Fruit fly (Drosophila melanogaster) whole organism, embryonic: ENCODE results near the gene Sec3.
A peak's percentile ranks its signal among the peaks of the same experiment; 100 is the strongest.

Experiments used
- BEAF-32 ChIP-seq: fragments of 200-800 bp; sonication (Bioruptor generic); optimal IDR thresholded peaks from 3 replicates; lab custom pipeline; 2017; ENCODE audit warnings: missing biosample characterization, missing genetic modification characterization, mild to moderate bottlenecking, moderate library complexity, missing genetic modification reagents
- Bteb2 ChIP-seq: fragments of 200-800 bp; sonication (Bioruptor generic); optimal IDR thresholded peaks from 2 replicates; lab custom pipeline; 2016; ENCODE audit warnings: missing biosample characterization, missing genetic modification characterization
- C15 ChIP-seq: fragments of 200-800 bp; sonication (Bioruptor generic); IDR thresholded peaks from 3 replicates; pipeline ENCODE4 v1.3.6; 2022; ENCODE audit warnings: missing biosample characterization, missing genetic modification characterization
- CG10543 ChIP-seq: fragments of 200-800 bp; sonication (Bioruptor generic); optimal IDR thresholded peaks from 3 replicates; lab custom pipeline; 2017; ENCODE audit warnings: missing biosample characterization, mild to moderate bottlenecking, missing genetic modification characterization, moderate library complexity
- CG12391 ChIP-seq: fragments of 200-800 bp; sonication (Bioruptor generic); optimal IDR thresholded peaks from 3 replicates; lab custom pipeline; 2018; ENCODE audit warnings: missing biosample characterization, mild to moderate bottlenecking, missing genetic modification characterization, moderate library complexity
- CG12769 ChIP-seq: fragments of 200-800 bp; sonication (Bioruptor generic); optimal IDR thresholded peaks from 2 replicates; lab custom pipeline; 2019; ENCODE audit warnings: missing biosample characterization, mild to moderate bottlenecking, missing genetic modification characterization, moderate library complexity
- CG14441 ChIP-seq: fragments of 200-800 bp; sonication (Bioruptor generic); IDR thresholded peaks from 2 replicates; pipeline ENCODE4 v1.3.6; 2022; ENCODE audit warnings: missing biosample characterization, missing genetic modification characterization
- CG15601 ChIP-seq: fragments of 200-800 bp; sonication (Bioruptor generic); optimal IDR thresholded peaks from 3 replicates; lab custom pipeline; 2019; ENCODE audit warnings: missing biosample characterization, mild to moderate bottlenecking, missing genetic modification characterization, moderate library complexity
- CG1832 ChIP-seq: fragments of 200-800 bp; sonication (Bioruptor generic); optimal IDR thresholded peaks from 2 replicates; lab custom pipeline; 2017; ENCODE audit warnings: missing biosample characterization, mild to moderate bottlenecking, missing genetic modification characterization, inconsistent platforms
- CG2712 ChIP-seq: fragments of 200-800 bp; optimal IDR thresholded peaks from 3 replicates; lab custom pipeline; 2019; ENCODE audit warnings: missing biosample characterization, mild to moderate bottlenecking, missing genetic modification characterization, moderate library complexity
- CG2889 ChIP-seq: fragments of 200-800 bp; sonication (Bioruptor generic); IDR thresholded peaks from 3 replicates; pipeline ENCODE4 v1.3.6; 2022; ENCODE audit warnings: missing biosample characterization, missing genetic modification characterization
- CG30020 ChIP-seq: fragments of 200-800 bp; optimal IDR thresholded peaks from 2 replicates; lab custom pipeline; 2019; ENCODE audit warnings: missing biosample characterization, mild to moderate bottlenecking, missing genetic modification characterization, moderate library complexity
- CG3065 ChIP-seq: fragments of 200-800 bp; sonication (Bioruptor generic); optimal IDR thresholded peaks from 2 replicates; lab custom pipeline; 2016; ENCODE audit warnings: missing biosample characterization, missing genetic modification characterization
- CG31441 ChIP-seq: fragments of 200-800 bp; sonication (Bioruptor generic); IDR thresholded peaks from 2 replicates; pipeline ENCODE4 v1.3.6; 2022; ENCODE audit warnings: missing biosample characterization, missing genetic modification characterization
- CG33213 ChIP-seq: fragments of 200-800 bp; sonication (Bioruptor generic); optimal IDR thresholded peaks from 3 replicates; lab custom pipeline; 2016; ENCODE audit warnings: missing biosample characterization, missing genetic modification characterization
- CG3847 ChIP-seq: fragments of 200-800 bp; sonication (Bioruptor generic); IDR thresholded peaks from 2 replicates; pipeline ENCODE4 v1.3.6; 2022; ENCODE audit warnings: missing biosample characterization, missing genetic modification characterization
- CG4282 ChIP-seq: fragments of 200-800 bp; sonication (Bioruptor generic); optimal IDR thresholded peaks from 2 replicates; lab custom pipeline; 2016; ENCODE audit warnings: missing biosample characterization, missing genetic modification characterization
- CG4617 ChIP-seq: fragments of 200-800 bp; sonication (Bioruptor generic); optimal IDR thresholded peaks from 3 replicates; lab custom pipeline; 2016; ENCODE audit warnings: missing biosample characterization, missing genetic modification characterization, borderline replicate concordance
- CG7745 ChIP-seq: fragments of 200-800 bp; sonication (Bioruptor generic); optimal IDR thresholded peaks from 2 replicates; lab custom pipeline; 2018; ENCODE audit warnings: missing biosample characterization, mild to moderate bottlenecking, missing genetic modification characterization, moderate library complexity
- CG8478 ChIP-seq: fragments of >200 bp; optimal IDR thresholded peaks from 2 replicates; lab custom pipeline; 2018
- CrebB ChIP-seq: fragments of 200-800 bp; sonication (Bioruptor generic); optimal IDR thresholded peaks from 3 replicates; lab custom pipeline; 2018; ENCODE audit warnings: missing biosample characterization, mild to moderate bottlenecking, missing genetic modification characterization
- Dp ChIP-seq: fragments of 200-800 bp; sonication (Bioruptor generic); optimal IDR thresholded peaks from 2 replicates; lab custom pipeline; 2018; ENCODE audit warnings: missing biosample characterization, mild to moderate bottlenecking, missing genetic modification characterization, moderate library complexity
- Dref ChIP-seq: fragments of 200-800 bp; sonication (Bioruptor generic); IDR thresholded peaks from 2 replicates; pipeline ENCODE4 v1.3.6; 2022; ENCODE audit warnings: missing biosample characterization, missing genetic modification characterization
- Ets97D ChIP-seq: fragments of 200-800 bp; sonication (Bioruptor generic); optimal IDR thresholded peaks from 3 replicates; lab custom pipeline; 2016; ENCODE audit warnings: missing biosample characterization, missing genetic modification characterization
- Fer2 ChIP-seq: fragments of 200-800 bp; sonication (Bioruptor generic); optimal IDR thresholded peaks from 2 replicates; lab custom pipeline; 2018; ENCODE audit warnings: missing biosample characterization, mild to moderate bottlenecking, missing genetic modification characterization, moderate library complexity
- Gsc ChIP-seq: fragments of 200-800 bp; sonication (Bioruptor generic); IDR thresholded peaks from 2 replicates; pipeline ENCODE4 v1.3.6; 2022; ENCODE audit warnings: missing biosample characterization, missing genetic modification characterization
- Lhr ChIP-seq: fragments of 200-800 bp; sonication (Bioruptor generic); optimal IDR thresholded peaks from 3 replicates; lab custom pipeline; 2017; ENCODE audit warnings: mild to moderate bottlenecking, missing biosample characterization, missing genetic modification reagents, missing genetic modification characterization
- MBD-R2 ChIP-seq: fragments of 200-800 bp; sonication (Bioruptor generic); IDR thresholded peaks from 2 replicates; pipeline ENCODE4 v1.3.6; 2022; ENCODE audit warnings: missing biosample characterization, missing genetic modification characterization
- MESR4 ChIP-seq: fragments of 200-800 bp; sonication (Bioruptor generic); optimal IDR thresholded peaks from 2 replicates; lab custom pipeline; 2018; ENCODE audit warnings: missing biosample characterization, mild to moderate bottlenecking, missing genetic modification characterization, moderate library complexity
- NfI ChIP-seq: fragments of 200-800 bp; sonication (Bioruptor generic); optimal IDR thresholded peaks from 3 replicates; lab custom pipeline; 2018; ENCODE audit warnings: missing biosample characterization, mild to moderate bottlenecking, missing genetic modification characterization, moderate library complexity
- Optix ChIP-seq: fragments of 200-800 bp; sonication (Bioruptor generic); IDR thresholded peaks from 3 replicates; pipeline ENCODE4 v1.3.6; 2022; ENCODE audit warnings: missing biosample characterization, missing genetic modification characterization
- Pdp1 ChIP-seq, 2 experiments: fragments of 200-800 bp; sonication (Bioruptor generic); optimal IDR thresholded peaks; 3 replicates each; lab custom pipeline; 2016; ENCODE audit warnings: missing biosample characterization in 2 of 2, missing genetic modification characterization in 2 of 2, mild to moderate bottlenecking in 1 of 2, moderate library complexity in 1 of 2
- Scr ChIP-seq: fragments of 200-800 bp; sonication (Bioruptor generic); IDR thresholded peaks from 2 replicates; pipeline ENCODE4 v1.3.6; 2022; ENCODE audit warnings: missing biosample characterization, missing genetic modification characterization; ENCODE audit not compliant: partially characterized antibody
- Sox102F ChIP-seq: fragments of 200-800 bp; sonication (Bioruptor generic); optimal IDR thresholded peaks from 2 replicates; lab custom pipeline; 2018; ENCODE audit warnings: missing biosample characterization, mild to moderate bottlenecking, missing genetic modification characterization, moderate library complexity
- YL-1 ChIP-seq: fragments of 200-800 bp; sonication (Bioruptor generic); optimal IDR thresholded peaks from 3 replicates; lab custom pipeline; 2017; ENCODE audit warnings: missing biosample characterization, mild to moderate bottlenecking, missing genetic modification characterization
- abd-A ChIP-seq: fragments of 200-800 bp; sonication (Bioruptor generic); optimal IDR thresholded peaks from 3 replicates; lab custom pipeline; 2019; ENCODE audit warnings: missing biosample characterization, mild to moderate bottlenecking, missing genetic modification characterization, moderate library complexity
- dati ChIP-seq: fragments of 200-800 bp; sonication (Bioruptor generic); IDR thresholded peaks from 2 replicates; pipeline ENCODE4 v1.3.6; 2022; ENCODE audit warnings: missing biosample characterization, missing genetic modification characterization
- dm ChIP-seq: fragments of 200-800 bp; sonication (Bioruptor generic); optimal IDR thresholded peaks from 3 replicates; lab custom pipeline; 2016; ENCODE audit warnings: missing biosample characterization, missing genetic modification characterization
- dmrt11E ChIP-seq: fragments of 200-800 bp; sonication (Bioruptor generic); optimal IDR thresholded peaks from 3 replicates; lab custom pipeline; 2018; ENCODE audit warnings: missing biosample characterization, mild to moderate bottlenecking, missing genetic modification characterization, moderate library complexity
- gce ChIP-seq: fragments of 200-800 bp; sonication (Bioruptor generic); IDR thresholded peaks from 3 replicates; pipeline ENCODE4 v1.3.6; 2022; ENCODE audit warnings: missing biosample characterization, missing genetic modification characterization
- gfzf ChIP-seq: fragments of 200-800 bp; sonication (Bioruptor generic); optimal IDR thresholded peaks from 2 replicates; lab custom pipeline; 2016; ENCODE audit warnings: missing biosample characterization, mild to moderate bottlenecking, missing genetic modification characterization, moderate library complexity
- pros ChIP-seq: fragments of 200-800 bp; sonication (Bioruptor generic); optimal IDR thresholded peaks from 3 replicates; lab custom pipeline; 2019; ENCODE audit warnings: missing biosample characterization, mild to moderate bottlenecking, missing genetic modification characterization, moderate library complexity
- pzg ChIP-seq: fragments of 200-800 bp; sonication (Bioruptor generic); optimal IDR thresholded peaks from 3 replicates; lab custom pipeline; 2018; ENCODE audit warnings: missing biosample characterization, mild to moderate bottlenecking, missing genetic modification characterization, moderate library complexity
- sd ChIP-seq: fragments of 200-800 bp; sonication (Bioruptor generic); optimal IDR thresholded peaks from 3 replicates; lab custom pipeline; 2018; ENCODE audit warnings: missing biosample characterization, mild to moderate bottlenecking, missing genetic modification characterization, moderate library complexity
- sqz ChIP-seq: fragments of 200-800 bp; sonication (Bioruptor generic); optimal IDR thresholded peaks from 3 replicates; lab custom pipeline; 2018; ENCODE audit warnings: missing biosample characterization, mild to moderate bottlenecking, missing genetic modification characterization
- stwl ChIP-seq: fragments of 200-800 bp; sonication (Bioruptor generic); optimal IDR thresholded peaks from 3 replicates; lab custom pipeline; 2018; ENCODE audit warnings: missing biosample characterization, mild to moderate bottlenecking, missing genetic modification characterization, moderate library complexity
- tap ChIP-seq: fragments of 200-800 bp; optimal IDR thresholded peaks from 3 replicates; lab custom pipeline; 2019; ENCODE audit warnings: missing biosample characterization, mild to moderate bottlenecking, missing genetic modification characterization, moderate library complexity
- toy ChIP-seq: fragments of 200-800 bp; sonication (Bioruptor generic); IDR thresholded peaks from 2 replicates; pipeline ENCODE4 v1.3.6; 2022; ENCODE audit warnings: missing biosample characterization, missing genetic modification characterization
- tx ChIP-seq: fragments of 200-800 bp; sonication (Bioruptor generic); optimal IDR thresholded peaks from 2 replicates; lab custom pipeline; 2016; ENCODE audit warnings: missing biosample characterization, missing genetic modification characterization
- usp ChIP-seq: fragments of >200 bp; optimal IDR thresholded peaks from 2 replicates; lab custom pipeline; 2017; ENCODE audit warnings: missing biosample characterization, missing genetic modification characterization
- zen ChIP-seq: fragments of 200-800 bp; sonication (Bioruptor generic); optimal IDR thresholded peaks from 3 replicates; lab custom pipeline; 2018; ENCODE audit warnings: missing biosample characterization, mild to moderate bottlenecking, missing genetic modification characterization, moderate library complexity

Gene Sec3

DNA sequence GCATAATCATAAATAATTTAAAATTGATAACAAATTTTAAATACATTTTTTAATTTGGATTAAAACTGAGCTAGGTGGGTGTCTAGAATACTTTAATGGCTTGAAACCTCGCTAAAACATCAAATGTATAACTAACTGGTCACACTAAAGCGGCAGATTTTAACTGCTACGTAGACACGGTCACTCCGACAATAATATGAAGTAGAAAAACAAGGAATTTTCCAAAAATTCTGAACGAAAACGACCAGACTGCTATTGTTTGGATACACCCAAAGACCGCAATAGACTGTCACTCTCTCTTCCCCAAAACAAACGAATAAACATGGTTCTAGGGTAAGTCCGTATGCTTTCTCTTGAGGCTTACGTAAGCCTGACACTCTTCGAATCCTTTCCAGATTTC lies 40.8 kb upstream of the Sec3 start, which contains the start of gene QIL1 (continued):
- peak; percentile 71 for TF ChIP-seq YL-1
- TF ChIP-seq tap (tag; lab: Kevin White, UChicago) = no peak
- no peak for TF ChIP-seq CG8478 (lab: Kevin White, UChicago)
- TF ChIP-seq CG4617 (GFP tag; lab: Kevin White, UChicago) = peak; percentile 90
- TF ChIP-seq Dref (GFP tag; lab: Robert Waterston, UW) = peak; percentile 44; the same call in 1 of the 2 replicates
- no peak for TF ChIP-seq sqz
- TF ChIP-seq toy (GFP tag; lab: Robert Waterston, UW) = no peak
- TF ChIP-seq CG1832 (GFP tag; lab: Kevin White, UChicago) = no peak
- peak; percentile 26 for TF ChIP-seq CG33213 (GFP tag; lab: Kevin White, UChicago)
- no peak for TF ChIP-seq dm (GFP tag; lab: Kevin White, UChicago)
- TF ChIP-seq usp (GFP tag; lab: Kevin White, UChicago) = no peak
- TF ChIP-seq CrebB (tag; lab: Kevin White, UChicago) = no peak
- no peak for TF ChIP-seq CG3065 (GFP tag; lab: Kevin White, UChicago)
- no peak for TF ChIP-seq CG10543 (GFP tag; lab: Kevin White, UChicago)
- TF ChIP-seq Gsc (GFP tag; lab: Robert Waterston, UW) = no peak
- TF ChIP-seq tx = no peak
- TF ChIP-seq CG30020 (tag; lab: Kevin White, UChicago) = peak; percentile 64
- TF ChIP-seq pzg (GFP tag; lab: Kevin White, UChicago) = peak; percentile 90
- peak; percentile 65 for TF ChIP-seq Ets97D
- TF ChIP-seq MESR4 (GFP tag; lab: Kevin White, UChicago) = peak; percentile 94
- peak; percentile 10; the same call in 1 of the 2 replicates for TF ChIP-seq Scr (GFP tag; lab: Robert Waterston, UW)
- no peak for TF ChIP-seq C15 (GFP tag; lab: Robert Waterston, UW)
- peak; percentile 35 for TF ChIP-seq CG15601 (tag; lab: Kevin White, UChicago)
- peak; percentile 52 for TF ChIP-seq sd (tag; lab: Kevin White, UChicago)
- no peak for TF ChIP-seq Sox102F (GFP tag; lab: Kevin White, UChicago)
- TF ChIP-seq CG31441 (GFP tag; lab: Robert Waterston, UW) = 0 out of 2 replicates have a peak, but pooled peaks have one; percentile 31
- TF ChIP-seq dati = no peak
- TF ChIP-seq gce (GFP tag; lab: Robert Waterston, UW) = no peak
- TF ChIP-seq Fer2 (tag; lab: Kevin White, UChicago) = no peak
- TF ChIP-seq CG14441 (GFP tag; lab: Robert Waterston, UW) = no peak
- peak; percentile 94 for TF ChIP-seq gfzf
- TF ChIP-seq NfI = peak; percentile 2
- no peak for TF ChIP-seq Bteb2 (GFP tag; lab: Kevin White, UChicago)
- peak in 1 of 2 experiments; percentile 94 for TF ChIP-seq Pdp1 (GFP tag; optimal IDR thresholded peaks at IDR 0.05; lab: Kevin White, UChicago)
- no peak for TF ChIP-seq CG7745 (tag; lab: Kevin White, UChicago)
- peak; percentile 16 for TF ChIP-seq zen (tag; lab: Kevin White, UChicago)
- TF ChIP-seq abd-A (tag; lab: Kevin White, UChicago) = no peak
- TF ChIP-seq CG12769 (tag; lab: Kevin White, UChicago) = peak; percentile 9
- TF ChIP-seq MBD-R2 (GFP tag; lab: Robert Waterston, UW) = peak; percentile 61
- TF ChIP-seq BEAF-32 (GFP tag; lab: Kevin White, UChicago) = peak; percentile 41
- peak; percentile 40 for TF ChIP-seq CG2712 (tag; lab: Kevin White, UChicago)
- TF ChIP-seq Dp (GFP tag; lab: Kevin White, UChicago) = peak; percentile 62
- TF ChIP-seq Optix (GFP tag; lab: Robert Waterston, UW) = no peak
- TF ChIP-seq stwl (tag; lab: Kevin White, UChicago) = peak; percentile 85
- TF ChIP-seq pros (GFP tag; lab: Kevin White, UChicago) = no peak
- TF ChIP-seq CG2889 (GFP tag; lab: Robert Waterston, UW) = no peak
- TF ChIP-seq CG4282 (GFP tag; lab: Kevin White, UChicago) = no peak
- peak; percentile 63 for TF ChIP-seq CG3847 (GFP tag; lab: Robert Waterston, UW)
- TF ChIP-seq Lhr (GFP tag; lab: Kevin White, UChicago) = peak; percentile 83
- no peak for TF ChIP-seq dmrt11E (tag; lab: Kevin White, UChicago)
- TF ChIP-seq CG12391 (tag; lab: Kevin White, UChicago) = peak; percentile 27
